Worm (Caenorhabditis elegans) whole organism, late embryonic: ENCODE data around the gene C05D9.3.
A peak's percentile ranks its signal among the peaks of the same experiment; 100 is the strongest.

Source experiments
- C08G9.2 ChIP-seq: sonication (generic microtip); optimal IDR thresholded peaks from 2 replicates; lab custom pipeline; 2016; ENCODE audit warnings: mild to moderate bottlenecking, missing genetic modification characterization, moderate library complexity, missing compliant biosample characterization
- C38D4.7 ChIP-seq: fragments of 200-800 bp; sonication (Bioruptor generic); optimal IDR thresholded peaks from 2 replicates; lab custom pipeline; 2018; ENCODE audit warnings: mild to moderate bottlenecking, missing genetic modification characterization, moderate library complexity, missing compliant biosample characterization
- F13H6.1 ChIP-seq: sonication (generic microtip); optimal IDR thresholded peaks from 2 replicates; lab custom pipeline; 2016; ENCODE audit warnings: missing genetic modification characterization, missing compliant biosample characterization
- T23F11.4 ChIP-seq: fragments of 200-800 bp; sonication (Bioruptor generic); optimal IDR thresholded peaks from 2 replicates; lab custom pipeline; 2018; ENCODE audit warnings: mild to moderate bottlenecking, missing genetic modification characterization, missing compliant biosample characterization
- ama-1 ChIP-seq: fragments of 150-350 bp; optimal IDR thresholded peaks from 2 replicates; lab custom pipeline; 2014
- ceh-14 ChIP-seq: sonication (generic microtip); optimal IDR thresholded peaks from 2 replicates; lab custom pipeline; 2016; ENCODE audit warnings: missing genotype, missing genetic modification characterization, missing compliant biosample characterization
- ceh-18 ChIP-seq: sonication (generic microtip); optimal IDR thresholded peaks from 2 replicates; lab custom pipeline; 2016; ENCODE audit warnings: missing genetic modification characterization, missing compliant biosample characterization
- ceh-24 ChIP-seq: sonication (generic microtip); optimal IDR thresholded peaks from 2 replicates; lab custom pipeline; 2016; ENCODE audit warnings: mild to moderate bottlenecking, missing genetic modification characterization, missing compliant biosample characterization
- ceh-30 ChIP-seq: fragments of 150-350 bp; optimal IDR thresholded peaks from 2 replicates; lab custom pipeline; 2014; ENCODE audit warnings: missing biosample characterization, missing genetic modification characterization
- ceh-31 ChIP-seq: sonication (generic microtip); optimal IDR thresholded peaks from 2 replicates; lab custom pipeline; 2016; ENCODE audit warnings: missing genetic modification characterization, missing compliant biosample characterization
- ceh-34 ChIP-seq: sonication (generic microtip); optimal IDR thresholded peaks from 2 replicates; lab custom pipeline; 2016; ENCODE audit warnings: mild to moderate bottlenecking, missing genetic modification characterization, missing compliant biosample characterization
- ceh-48 ChIP-seq: sonication (generic microtip); optimal IDR thresholded peaks from 2 replicates; lab custom pipeline; 2016; ENCODE audit warnings: missing genetic modification characterization, inconsistent platforms, missing compliant biosample characterization
- ceh-9 ChIP-seq: sonication (generic microtip); optimal IDR thresholded peaks from 2 replicates; lab custom pipeline; 2016; ENCODE audit warnings: mild to moderate bottlenecking, missing genetic modification characterization, inconsistent platforms, missing compliant biosample characterization
- dmd-4 ChIP-seq: sonication (generic microtip); optimal IDR thresholded peaks from 2 replicates; lab custom pipeline; 2016; ENCODE audit warnings: borderline replicate concordance, missing genetic modification characterization, missing compliant biosample characterization
- fkh-10 ChIP-seq: fragments of 150-350 bp; optimal IDR thresholded peaks from 2 replicates; lab custom pipeline; 2014; ENCODE audit warnings: missing biosample characterization, missing genetic modification reagents, missing genetic modification characterization
- fkh-6 ChIP-seq: sonication (generic microtip); optimal IDR thresholded peaks from 2 replicates; lab custom pipeline; 2016; ENCODE audit warnings: missing genetic modification characterization, missing compliant biosample characterization
- gmeb-2 ChIP-seq: sonication (generic microtip); optimal IDR thresholded peaks from 2 replicates; lab custom pipeline; 2016; ENCODE audit warnings: missing genetic modification characterization, inconsistent platforms, missing compliant biosample characterization
- hlh-15 ChIP-seq: sonication (generic microtip); optimal IDR thresholded peaks from 2 replicates; lab custom pipeline; 2016; ENCODE audit warnings: missing genetic modification characterization, missing compliant biosample characterization
- hlh-30 ChIP-seq: sonication (generic microtip); optimal IDR thresholded peaks from 2 replicates; lab custom pipeline; 2017; ENCODE audit warnings: antibody characterized with exemption, missing genetic modification characterization, missing compliant biosample characterization; ENCODE audit not compliant: insufficient read depth
- hlh-6 ChIP-seq: sonication (generic microtip); optimal IDR thresholded peaks from 2 replicates; lab custom pipeline; 2016; ENCODE audit warnings: missing genotype, missing genetic modification characterization, missing compliant biosample characterization
- lin-11 ChIP-seq: fragments of 200-800 bp; sonication (Bioruptor generic); optimal IDR thresholded peaks from 2 replicates; lab custom pipeline; 2018; ENCODE audit warnings: mild to moderate bottlenecking, missing genetic modification characterization, missing compliant biosample characterization
- madf-2 ChIP-seq: sonication (generic microtip); optimal IDR thresholded peaks from 2 replicates; lab custom pipeline; 2017; ENCODE audit warnings: missing genetic modification characterization, missing compliant biosample characterization
- nhr-232 ChIP-seq: sonication (generic microtip); optimal IDR thresholded peaks from 2 replicates; lab custom pipeline; 2016; ENCODE audit warnings: missing genetic modification characterization, missing compliant biosample characterization
- pag-3 ChIP-seq: sonication (generic microtip); optimal IDR thresholded peaks from 2 replicates; lab custom pipeline; 2016; ENCODE audit warnings: missing compliant biosample characterization, missing genetic modification characterization, borderline replicate concordance
- pqm-1 ChIP-seq: sonication (generic microtip); optimal IDR thresholded peaks from 2 replicates; lab custom pipeline; 2016; ENCODE audit warnings: missing genetic modification characterization, missing compliant biosample characterization
- pros-1 ChIP-seq: fragments of 150-350 bp; optimal IDR thresholded peaks from 2 replicates; lab custom pipeline; 2014; ENCODE audit warnings: missing biosample characterization, missing genetic modification reagents, missing genetic modification characterization
- sox-2 ChIP-seq: fragments of 200-800 bp; sonication (Bioruptor generic); IDR thresholded peaks from 2 replicates; pipeline ENCODE4 v1.3.6; 2022; ENCODE audit warnings: missing genetic modification reagents, missing genetic modification characterization, missing compliant biosample characterization
- sox-4 ChIP-seq: sonication (generic microtip); optimal IDR thresholded peaks from 2 replicates; lab custom pipeline; 2017; ENCODE audit warnings: mild to moderate bottlenecking, missing genetic modification characterization, inconsistent platforms, missing compliant biosample characterization
- tbx-7 ChIP-seq: sonication (generic microtip); optimal IDR thresholded peaks from 2 replicates; lab custom pipeline; 2016; ENCODE audit warnings: missing genotype, missing genetic modification characterization, missing compliant biosample characterization
- unc-3 ChIP-seq, 2 experiments: fragments of 200-800 bp in 1 of 2; sonication (Bioruptor generic) in 1 of 2; sonication (generic microtip) in 1 of 2; conservative IDR thresholded peaks in 1 of 2; optimal IDR thresholded peaks in 1 of 2; 2 replicates each; pipeline versions ENCODE4 v1.3.6 to Lab custom; 2016 to 2022; ENCODE audit warnings: missing compliant biosample characterization in 2 of 2, missing genetic modification characterization in 2 of 2, missing genetic modification reagents in 1 of 2
- unc-55 ChIP-seq: sonication (generic microtip); optimal IDR thresholded peaks from 2 replicates; lab custom pipeline; 2017; ENCODE audit warnings: missing biosample characterization, missing genetic modification reagents, missing genetic modification characterization
- unc-86 ChIP-seq: sonication (generic microtip); optimal IDR thresholded peaks from 2 replicates; lab custom pipeline; 2016; ENCODE audit warnings: missing genetic modification characterization, missing compliant biosample characterization

C05D9.3 gene

ce11 chrX:1120326-1120725 is 8.6 kb downstream of the C05D9.3 start (continued):
- TF ChIP-seq lin-11 (tag; lab: Kevin White, UChicago) (no peak), nhr-232 (tag; lab: Kevin White, UChicago) (no peak), ama-1 (lab: Kevin White, UChicago) (no peak), pqm-1 (no peak), dmd-4 (tag; lab: Kevin White, UChicago) (no peak), unc-3 (GFP tag; conservative IDR thresholded peaks at IDR 0.05; lab: Robert Waterston, UW) (no peak), unc-3 (tag; optimal IDR thresholded peaks at IDR 0.05; lab: Kevin White, UChicago) (peak; percentile 2), ceh-34 (peak; percentile 66), ceh-9 (tag; lab: Kevin White, UChicago) (no peak), C08G9.2 (tag; lab: Kevin White, UChicago) (peak; percentile 19), ceh-31 (tag; lab: Kevin White, UChicago) (peak; percentile 92), hlh-6 (peak; percentile 63), sox-4 (no peak), tbx-7 (tag; lab: Kevin White, UChicago) (no peak), pros-1 (tag; lab: Kevin White, UChicago) (no peak), sox-2 (GFP tag; lab: Robert Waterston, UW) (no peak), unc-86 (tag; lab: Kevin White, UChicago) (no peak), fkh-10 (GFP tag; lab: Kevin White, UChicago) (peak; percentile 2), hlh-15 (tag; lab: Kevin White, UChicago) (no peak)

- TF ChIP-seq pros-1 (tag; lab: Kevin White, UChicago) (no peak), fkh-6 (tag; lab: Kevin White, UChicago) (no peak), ama-1 (lab: Kevin White, UChicago) (no peak), pag-3 (tag; lab: Kevin White, UChicago) (no peak), C38D4.7 (GFP tag; lab: Kevin White, UChicago) (no peak), ceh-30 (tag; lab: Kevin White, UChicago) (no peak)
Observed at ce11 chrX:1121575-1121974, 9.9 kb downstream of the C05D9.3 start.

ce11 chrX:1122198-1122597 is 10.5 kb downstream of the C05D9.3 start:
- TF ChIP-seq unc-55 (GFP tag; lab: Kevin White, UChicago) (peak; percentile 25), ceh-18 (tag; lab: Kevin White, UChicago) (peak; percentile 12), ceh-24 (no peak)

- TF ChIP-seq ceh-18 (tag; lab: Kevin White, UChicago), result no peak
- no peak for TF ChIP-seq gmeb-2
- no peak for TF ChIP-seq hlh-30 (tag; lab: Kevin White, UChicago)
- no peak for TF ChIP-seq madf-2 (tag; lab: Kevin White, UChicago)
Observed at ce11 chrX:1123471-1123870, 11.8 kb downstream of the C05D9.3 start.

- TF ChIP-seq ceh-31 (tag; lab: Kevin White, UChicago), result no peak
- no peak for TF ChIP-seq hlh-6
- TF ChIP-seq T23F11.4 (GFP tag; lab: Kevin White, UChicago), result no peak
- TF ChIP-seq, all 69 proteins: peak for 0
Observed at ce11 chrX:1124146-1124545, 12.4 kb downstream of the C05D9.3 start, which contains the start of gene C05D9.9. C05D9.9 (minus strand) TSS chrX:1124246.

- TF ChIP-seq F13H6.1 (tag; lab: Kevin White, UChicago) (no peak), ceh-14 (tag; lab: Kevin White, UChicago) (no peak), ceh-48 (no peak)
Observed at ce11 chrX:1125426-1125825, 13.7 kb downstream of the C05D9.3 start, which contains the start of gene lmp-2. lmp-2 (plus strand) TSS chrX:1125615.
